Fruit fly (Drosophila melanogaster): ENCODE data around the gene CG2698.

CG2698 gene

dm6 chr3R:8013121-8014009 lies 12.0 kb downstream of the CG2698 start, which contains the start of the genes CG10435 and Pbp95 (continued):
- peak; percentile 38; the same call in 1 of the 2 replicates for TF ChIP-seq lmd (GFP tag; IDR thresholded peaks at IDR 0.05)
- TF ChIP-seq CG30020 (tag; optimal IDR thresholded peaks at IDR 0.05) = peak; percentile 50
- peak; percentile 24 for TF ChIP-seq p53 (GFP tag; optimal IDR thresholded peaks at IDR 0.05)
- TF ChIP-seq CG10543 (GFP tag; optimal IDR thresholded peaks at IDR 0.05) = no peak
- peak; percentile 45 for TF ChIP-seq NC2β (GFP tag; optimal IDR thresholded peaks at IDR 0.05)
- TF ChIP-seq jumu (GFP tag; optimal IDR thresholded peaks at IDR 0.05) = no peak
- 0 out of 3 replicates have a peak, but pooled peaks have one; percentile 19 for TF ChIP-seq sr (GFP tag; IDR thresholded peaks at IDR 0.05)
- no peak for TF ChIP-seq CG3065 (GFP tag; optimal IDR thresholded peaks at IDR 0.05)
- peak; percentile 38 for TF ChIP-seq CG9609 (GFP tag; optimal IDR thresholded peaks at IDR 0.05)
- peak; percentile 12 for TF ChIP-seq Six4 (GFP tag; optimal IDR thresholded peaks at IDR 0.05)
- TF ChIP-seq GATAe (GFP tag; conservative IDR thresholded peaks at IDR 0.05) = no peak
- no peak for TF ChIP-seq CG7928 (GFP tag; optimal IDR thresholded peaks at IDR 0.05)
- TF ChIP-seq TFAM (GFP tag; optimal IDR thresholded peaks at IDR 0.05) = no peak
- TF ChIP-seq Usf (GFP tag; optimal IDR thresholded peaks at IDR 0.05) = no peak
- TF ChIP-seq CG8944 (GFP tag; optimal IDR thresholded peaks at IDR 0.05) = peak; percentile 24
- peak; percentile 49 for TF ChIP-seq CG3281 (GFP tag; optimal IDR thresholded peaks at IDR 0.05)
- TF ChIP-seq sna (GFP tag; IDR thresholded peaks at IDR 0.05; ENCODE audit: partially characterized antibody) = peak; percentile 57
- peak; percentile 88 for TF ChIP-seq wek (GFP tag; optimal IDR thresholded peaks at IDR 0.05)
- TF ChIP-seq maf-S (GFP tag; optimal IDR thresholded peaks at IDR 0.05) = peak; percentile 10
- TF ChIP-seq CG3838 (GFP tag; optimal IDR thresholded peaks at IDR 0.05) = no peak
- TF ChIP-seq ind (GFP tag; optimal IDR thresholded peaks at IDR 0.05) = peak; percentile 69
- peak; percentile 28 for TF ChIP-seq dm (GFP tag; optimal IDR thresholded peaks at IDR 0.05)
- TF ChIP-seq Dref (GFP tag; IDR thresholded peaks at IDR 0.05) = peak; percentile 74
- TF ChIP-seq CG1024 (GFP tag; IDR thresholded peaks at IDR 0.05) = 0 out of 2 replicates have a peak, but pooled peaks have one; percentile 39
- peak; percentile 41 for TF ChIP-seq CG12942 (GFP tag; optimal IDR thresholded peaks at IDR 0.05)
- TF ChIP-seq otp (GFP tag; IDR thresholded peaks at IDR 0.05) = peak; percentile 50; the same call in 1 of the 3 replicates
- TF ChIP-seq caup (GFP tag; optimal IDR thresholded peaks at IDR 0.05; ENCODE audit: severe bottlenecking) = peak; percentile 31
- peak; percentile 58 for TF ChIP-seq lbe (GFP tag; optimal IDR thresholded peaks at IDR 0.05)
- TF ChIP-seq CG7372 (GFP tag; IDR thresholded peaks at IDR 0.05) = no peak
- TF ChIP-seq Scr (GFP tag; IDR thresholded peaks at IDR 0.05; ENCODE audit: partially characterized antibody) = peak; percentile 72
- no peak for TF ChIP-seq sens-2 (GFP tag; IDR thresholded peaks at IDR 0.05)
- no peak for TF ChIP-seq ham (GFP tag; IDR thresholded peaks at IDR 0.05)
- no peak for TF ChIP-seq exex (tag; optimal IDR thresholded peaks at IDR 0.05)
- peak; percentile 87 for TF ChIP-seq Sry-β (GFP tag; optimal IDR thresholded peaks at IDR 0.05)
- TF ChIP-seq zf30C (GFP tag; optimal IDR thresholded peaks at IDR 0.05) = no peak
- TF ChIP-seq wdn (GFP tag; IDR thresholded peaks at IDR 0.05) = no peak
- TF ChIP-seq CG6272 (GFP tag; IDR thresholded peaks at IDR 0.05) = peak; percentile 70
- peak; percentile 35; the same call in 1 of the 2 replicates for TF ChIP-seq Ada2b (GFP tag; IDR thresholded peaks at IDR 0.05)
- TF ChIP-seq zfh1 (GFP tag; IDR thresholded peaks at IDR 0.05) = peak; percentile 72
- TF ChIP-seq CG10431 (GFP tag; optimal IDR thresholded peaks at IDR 0.05) = no peak
- no peak for TF ChIP-seq Hr39 (optimal IDR thresholded peaks at IDR 0.05)
- TF ChIP-seq Trl (optimal IDR thresholded peaks at IDR 0.05) = no peak
- TF ChIP-seq Trl (GFP tag; optimal IDR thresholded peaks at IDR 0.05) = peak; percentile 57
- TF ChIP-seq inv (GFP tag; IDR thresholded peaks at IDR 0.05; ENCODE audit: partially characterized antibody) = peak; percentile 57
- TF ChIP-seq Meics (GFP tag; optimal IDR thresholded peaks at IDR 0.05) = no peak
- no peak for TF ChIP-seq cwo (GFP tag; optimal IDR thresholded peaks at IDR 0.05)
- TF ChIP-seq CG11695 (GFP tag; IDR thresholded peaks at IDR 0.05) = peak; percentile 51; the same call in 1 of the 3 replicates
- peak; percentile 37 for TF ChIP-seq Abd-B (GFP tag; optimal IDR thresholded peaks at IDR 0.05)
- TF ChIP-seq CG14667 (GFP tag; IDR thresholded peaks at IDR 0.05) = 0 out of 2 replicates have a peak, but pooled peaks have one; percentile 26
- TF ChIP-seq mirr (GFP tag; optimal IDR thresholded peaks at IDR 0.05) = peak; percentile 21

Data from whole organism, embryonic.